Worm (Caenorhabditis elegans): ENCODE data around the gene F43E2.1.

ce11 chrII:7405262-7405661, 30.2 kb downstream of the F43E2.1 start:
- no peak for TF ChIP-seq set-16 (GFP tag; IDR thresholded peaks at IDR 0.05)
- no peak for TF ChIP-seq snpc-4 (tag; optimal IDR thresholded peaks at IDR 0.05)
- peak; percentile 44 for TF ChIP-seq mep-1 (tag; optimal IDR thresholded peaks at IDR 0.05)
- no peak for TF ChIP-seq nhr-102 (tag; optimal IDR thresholded peaks at IDR 0.05)
- TF ChIP-seq nhr-237 (tag; optimal IDR thresholded peaks at IDR 0.05) = no peak
- TF ChIP-seq jun-1 (tag; optimal IDR thresholded peaks at IDR 0.05) = no peak

Measured in whole organism, L4 larva.